Worm (Caenorhabditis elegans) whole organism, early embryonic: Measurements from ENCODE around the gene Y43F8B.10.
A peak's percentile ranks its signal among the peaks of the same experiment; 100 is the strongest.

Experiments
- B0310.2 ChIP-seq: sonication (generic microtip); optimal IDR thresholded peaks from 2 replicates; lab custom pipeline; 2016; ENCODE audit warnings: mild to moderate bottlenecking, missing genetic modification characterization, missing compliant biosample characterization
- F13C5.2 ChIP-seq: sonication (generic microtip); optimal IDR thresholded peaks from 2 replicates; lab custom pipeline; 2017; ENCODE audit warnings: mild to moderate bottlenecking, missing genetic modification characterization, inconsistent platforms, missing compliant biosample characterization
- aly-1 ChIP-seq: sonication (generic microtip); optimal IDR thresholded peaks from 2 replicates; lab custom pipeline; 2016; ENCODE audit warnings: missing genetic modification characterization, missing compliant biosample characterization
- ama-1 ChIP-seq: fragments of 150-350 bp; optimal IDR thresholded peaks from 2 replicates; lab custom pipeline; 2014
- ceh-13 ChIP-seq: fragments of 200-800 bp; sonication (Bioruptor generic); optimal IDR thresholded peaks from 2 replicates; lab custom pipeline; 2018; ENCODE audit warnings: mild to moderate bottlenecking, missing genetic modification characterization, missing compliant biosample characterization
- ceh-36 ChIP-seq: sonication (generic microtip); optimal IDR thresholded peaks from 2 replicates; lab custom pipeline; 2016; ENCODE audit warnings: missing genetic modification characterization, inconsistent platforms, missing compliant biosample characterization
- ets-7 ChIP-seq: sonication (generic microtip); optimal IDR thresholded peaks from 2 replicates; lab custom pipeline; 2016; ENCODE audit warnings: missing genotype, missing genetic modification characterization, missing compliant biosample characterization
- flt-1 ChIP-seq: fragments of 200-800 bp; sonication (Bioruptor generic); IDR thresholded peaks from 2 replicates; pipeline ENCODE4 v1.3.6; 2022; ENCODE audit warnings: missing genetic modification characterization, missing compliant biosample characterization
- hmbx-1 ChIP-seq: sonication (generic microtip); optimal IDR thresholded peaks from 2 replicates; lab custom pipeline; 2016; ENCODE audit warnings: mild to moderate bottlenecking, missing genetic modification characterization, missing compliant biosample characterization
- hmg-4 ChIP-seq: fragments of 200-800 bp; sonication (Bioruptor generic); optimal IDR thresholded peaks from 2 replicates; lab custom pipeline; 2018; ENCODE audit warnings: mild to moderate bottlenecking, missing genetic modification characterization, missing compliant biosample characterization
- hnd-1 ChIP-seq: sonication (generic microtip); optimal IDR thresholded peaks from 2 replicates; lab custom pipeline; 2016; ENCODE audit warnings: missing genetic modification characterization, missing compliant biosample characterization
- pes-1 ChIP-seq: fragments of 200-800 bp; sonication (Bioruptor generic); IDR thresholded peaks from 2 replicates; pipeline ENCODE4 v1.3.6; 2022; ENCODE audit warnings: missing genetic modification reagents, missing genetic modification characterization, missing compliant biosample characterization
- scrt-1 ChIP-seq: fragments of 200-800 bp; sonication (Bioruptor generic); IDR thresholded peaks from 2 replicates; pipeline ENCODE4 v1.3.6; 2022; ENCODE audit warnings: missing genetic modification characterization, missing compliant biosample characterization
- sea-1 ChIP-seq: fragments of 200-800 bp; sonication (Bioruptor generic); conservative IDR thresholded peaks from 2 replicates; pipeline ENCODE4 v1.3.6; 2022; ENCODE audit warnings: missing genetic modification characterization, missing compliant biosample characterization
- tbx-11 ChIP-seq: fragments of 200-800 bp; sonication (Bioruptor generic); IDR thresholded peaks from 2 replicates; pipeline ENCODE4 v1.3.6; 2022; ENCODE audit warnings: missing genetic modification characterization, missing compliant biosample characterization
- tbx-37 ChIP-seq: fragments of 200-800 bp; sonication (Bioruptor generic); conservative IDR thresholded peaks from 2 replicates; pipeline ENCODE4 v1.3.6; 2022; ENCODE audit warnings: missing genetic modification reagents, missing genetic modification characterization, missing compliant biosample characterization
- tra-4 ChIP-seq: sonication (generic microtip); optimal IDR thresholded peaks from 2 replicates; lab custom pipeline; 2017; ENCODE audit warnings: missing genetic modification characterization, missing compliant biosample characterization

The Y43F8B.10 gene

ce11 chrV:19495145-19495544 is 20.9 kb downstream of the Y43F8B.10 start:
- TF ChIP-seq scrt-1 (GFP tag; lab: Robert Waterston, UW) (no peak), aly-1 (tag; lab: Kevin White, UChicago) (no peak), ama-1 (lab: Kevin White, UChicago) (no peak), tra-4 (tag; lab: Kevin White, UChicago) (no peak), hmbx-1 (tag; lab: Kevin White, UChicago) (no peak), sea-1 (no peak), hmg-4 (GFP tag; lab: Kevin White, UChicago) (no peak), tbx-11 (GFP tag; lab: Robert Waterston, UW) (no peak), ceh-36 (no peak), hnd-1 (tag; lab: Kevin White, UChicago) (no peak), pes-1 (GFP tag; lab: Robert Waterston, UW) (no peak)

DNA sequence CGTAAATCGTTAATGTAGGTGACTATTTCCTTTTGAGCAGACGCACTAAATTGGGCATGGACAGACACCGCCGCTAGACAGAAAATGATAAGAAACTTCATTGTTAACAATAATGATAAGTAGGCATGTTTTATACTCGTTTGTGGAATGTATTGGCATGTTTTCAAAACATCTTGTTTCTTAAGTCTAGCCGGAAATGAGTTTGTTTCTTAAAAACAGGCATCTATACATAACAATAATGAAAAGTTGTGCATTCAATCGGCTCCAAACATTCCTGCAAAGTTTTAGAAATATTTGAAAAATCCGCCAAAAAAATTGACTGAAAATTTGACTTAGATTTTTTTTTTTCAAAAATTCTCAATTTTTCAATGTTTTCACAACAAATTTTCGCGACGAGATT is 21.3 kb downstream of the Y43F8B.10 start, which contains the start of gene scl-21:
Gene scl-21 (minus strand): TSS at position 101 of the 400 bp plus-strand sequence.
- TF ChIP-seq scrt-1 (GFP tag; lab: Robert Waterston, UW) (no peak), tbx-11 (GFP tag; lab: Robert Waterston, UW) (no peak), ceh-36 (no peak), hmg-4 (GFP tag; lab: Kevin White, UChicago) (no peak), hmbx-1 (tag; lab: Kevin White, UChicago) (no peak), pes-1 (GFP tag; lab: Robert Waterston, UW) (no peak), ceh-13 (GFP tag; lab: Kevin White, UChicago) (no peak), hnd-1 (tag; lab: Kevin White, UChicago) (no peak), tbx-37 (GFP tag; lab: Robert Waterston, UW) (no peak), flt-1 (no peak), F13C5.2 (tag; lab: Kevin White, UChicago) (no peak), sea-1 (no peak), ets-7 (tag; lab: Kevin White, UChicago) (no peak), aly-1 (tag; lab: Kevin White, UChicago) (no peak), B0310.2 (tag; lab: Kevin White, UChicago) (no peak), tra-4 (tag; lab: Kevin White, UChicago) (no peak), ama-1 (lab: Kevin White, UChicago) (no peak)

DNA sequence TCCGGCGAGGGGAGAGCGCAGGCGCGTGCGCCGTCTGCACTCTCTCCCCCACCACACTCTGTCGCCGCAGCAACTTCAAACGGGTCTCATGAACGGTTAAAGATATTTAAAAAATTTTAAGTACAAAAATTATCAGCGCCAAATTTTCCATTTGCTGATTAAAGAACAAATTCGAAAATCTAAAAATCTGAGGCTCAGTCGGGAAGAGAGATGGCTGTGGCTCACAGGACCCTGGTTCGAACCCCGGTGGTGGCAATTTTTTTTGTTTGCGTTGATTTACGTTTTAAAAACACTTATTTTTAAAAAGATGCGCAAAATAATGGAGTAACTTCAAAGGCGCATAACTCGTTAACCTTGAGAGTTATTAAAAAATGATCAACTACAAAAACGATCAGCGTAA is 22.8 kb downstream of the Y43F8B.10 start:
- no peak for TF ChIP-seq B0310.2 (tag; lab: Kevin White, UChicago)
- TF ChIP-seq sea-1: no peak
- TF ChIP-seq F13C5.2 (tag; lab: Kevin White, UChicago): no peak
- no peak for TF ChIP-seq scrt-1 (GFP tag; lab: Robert Waterston, UW)
- TF ChIP-seq hmg-4 (GFP tag; lab: Kevin White, UChicago): no peak
- TF ChIP-seq tbx-11 (GFP tag; lab: Robert Waterston, UW): no peak
- no peak for TF ChIP-seq tbx-37 (GFP tag; lab: Robert Waterston, UW)
- TF ChIP-seq tra-4 (tag; lab: Kevin White, UChicago): no peak
- TF ChIP-seq aly-1 (tag; lab: Kevin White, UChicago): no peak
- TF ChIP-seq flt-1: no peak
- TF ChIP-seq ceh-36: no peak
- no peak for TF ChIP-seq ama-1 (lab: Kevin White, UChicago)
- no peak for TF ChIP-seq ets-7 (tag; lab: Kevin White, UChicago)
- TF ChIP-seq hmbx-1 (tag; lab: Kevin White, UChicago): no peak
- TF ChIP-seq ceh-13 (GFP tag; lab: Kevin White, UChicago): no peak
- TF ChIP-seq pes-1 (GFP tag; lab: Robert Waterston, UW): no peak
- no peak for TF ChIP-seq hnd-1 (tag; lab: Kevin White, UChicago)

- TF ChIP-seq ama-1 (lab: Kevin White, UChicago) (no peak), F13C5.2 (tag; lab: Kevin White, UChicago) (no peak), hmg-4 (GFP tag; lab: Kevin White, UChicago) (no peak), scrt-1 (GFP tag; lab: Robert Waterston, UW) (no peak)
Measured at ce11 chrV:19501389-19501788, 27.1 kb downstream of the Y43F8B.10 start.

- TF ChIP-seq scrt-1 (GFP tag; lab: Robert Waterston, UW): no peak
- TF ChIP-seq ceh-36: peak; percentile 72
Measured at ce11 chrV:19502579-19503151, 28.4 kb downstream of the Y43F8B.10 start, which contains the start of gene Y43F8B.3. Gene Y43F8B.3, plus strand, starts transcription at chrV:19503101.

DNA sequence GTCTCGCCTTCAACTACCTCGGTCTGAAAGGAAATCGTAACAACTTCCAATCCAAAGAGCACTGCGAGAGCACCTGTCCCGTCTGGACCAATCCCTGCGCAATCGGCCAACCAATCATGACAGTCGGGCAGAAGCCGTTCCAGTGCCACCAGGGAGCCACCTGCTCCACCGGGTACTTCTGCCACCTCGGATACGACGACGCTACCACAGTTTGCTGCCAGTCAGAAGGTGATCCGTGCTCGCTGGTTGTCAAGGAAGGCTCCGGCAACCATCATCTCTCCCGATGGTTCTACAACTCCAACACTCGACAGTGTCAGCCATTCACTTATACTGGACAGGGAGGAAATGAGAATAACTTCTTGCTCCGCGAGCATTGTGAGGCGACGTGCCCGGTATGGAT is 34.8 kb downstream of the Y43F8B.10 start:
- TF ChIP-seq pes-1 (GFP tag; lab: Robert Waterston, UW) (no peak), tra-4 (tag; lab: Kevin White, UChicago) (no peak), hmbx-1 (tag; lab: Kevin White, UChicago) (no peak), tbx-37 (GFP tag; lab: Robert Waterston, UW) (no peak), hmg-4 (GFP tag; lab: Kevin White, UChicago) (no peak), ets-7 (tag; lab: Kevin White, UChicago) (no peak), F13C5.2 (tag; lab: Kevin White, UChicago) (no peak), hnd-1 (tag; lab: Kevin White, UChicago) (no peak), sea-1 (no peak)

DNA sequence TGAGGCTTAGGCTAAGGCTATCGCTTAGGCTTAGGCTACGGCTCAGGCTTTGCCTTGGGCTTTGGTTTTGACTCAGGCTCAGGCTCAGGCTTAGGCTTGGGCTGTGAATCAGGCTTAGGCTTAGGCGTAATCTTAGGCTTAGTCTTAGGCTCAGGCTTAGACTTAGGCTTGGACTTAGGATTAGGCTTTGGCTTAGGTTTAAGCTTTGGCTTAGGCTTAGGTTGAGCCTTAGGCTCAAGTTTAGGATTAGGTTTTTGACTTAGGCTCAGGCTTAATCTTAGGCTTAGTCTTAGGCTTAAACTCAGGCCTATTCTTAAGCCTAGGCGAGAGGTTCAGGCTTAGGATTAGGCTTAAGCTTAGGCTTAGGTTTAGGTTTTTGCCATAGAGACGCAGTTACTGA is 36.1 kb downstream of the Y43F8B.10 start:
- no peak for TF ChIP-seq tra-4 (tag; lab: Kevin White, UChicago)
- peak; percentile 87 for TF ChIP-seq ceh-36

- TF ChIP-seq tbx-11 (GFP tag; lab: Robert Waterston, UW) (no peak), ceh-13 (GFP tag; lab: Kevin White, UChicago) (no peak), aly-1 (tag; lab: Kevin White, UChicago) (no peak), F13C5.2 (tag; lab: Kevin White, UChicago) (no peak), pes-1 (GFP tag; lab: Robert Waterston, UW) (no peak), ets-7 (tag; lab: Kevin White, UChicago) (no peak), hmg-4 (GFP tag; lab: Kevin White, UChicago) (no peak), hnd-1 (tag; lab: Kevin White, UChicago) (no peak), scrt-1 (GFP tag; lab: Robert Waterston, UW) (no peak), sea-1 (no peak), flt-1 (no peak), B0310.2 (tag; lab: Kevin White, UChicago) (no peak), ceh-36 (no peak), ama-1 (lab: Kevin White, UChicago) (no peak), tbx-37 (GFP tag; lab: Robert Waterston, UW) (no peak), hmbx-1 (tag; lab: Kevin White, UChicago) (no peak), tra-4 (tag; lab: Kevin White, UChicago) (no peak)
Measured at ce11 chrV:19510925-19511324, 36.7 kb downstream of the Y43F8B.10 start.
